Fruit fly (Drosophila melanogaster): ENCODE results near the gene bcn92.
A peak's percentile ranks its signal among the peaks of the same experiment; 100 is the strongest.

The bcn92 gene

DNA sequence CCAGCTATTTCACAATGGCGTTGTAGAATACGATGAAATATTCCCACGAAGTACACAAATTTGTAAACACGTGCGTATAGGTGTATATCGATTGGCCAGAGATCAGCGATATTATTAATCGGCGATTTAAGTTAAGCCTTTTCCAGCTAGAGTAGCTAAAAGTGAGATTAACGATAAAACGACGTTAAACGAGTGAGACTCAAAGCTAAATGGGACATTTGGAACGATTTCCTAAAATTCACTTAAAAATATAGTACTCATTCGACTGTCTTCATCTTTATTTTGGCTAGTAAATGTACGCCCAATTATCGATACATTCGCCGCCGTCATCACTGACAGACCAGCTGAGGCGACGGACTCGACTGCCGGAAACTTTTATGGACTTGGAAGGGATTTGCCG, 35.1 kb upstream of the bcn92 start, which contains the start of the genes Nmd3 and CG17776 (continued):
- TF ChIP-seq stwl (tag; optimal IDR thresholded peaks at IDR 0.05): peak; percentile 7
- no peak for TF ChIP-seq rib (GFP tag; IDR thresholded peaks at IDR 0.05)
- TF ChIP-seq CG7963 (GFP tag; IDR thresholded peaks at IDR 0.05; ENCODE audit: partially characterized antibody): 0 out of 3 replicates have a peak, but pooled peaks have one; percentile 12
- TF ChIP-seq pzg (GFP tag; optimal IDR thresholded peaks at IDR 0.05): peak; percentile 60
- peak; percentile 82 for TF ChIP-seq nerfin-2 (GFP tag; IDR thresholded peaks at IDR 0.05; ENCODE audit: partially characterized antibody)
- no peak for TF ChIP-seq repo (GFP tag; optimal IDR thresholded peaks at IDR 0.05)
- peak; percentile 8 for TF ChIP-seq CG30020 (tag; optimal IDR thresholded peaks at IDR 0.05)
- no peak for TF ChIP-seq Hmr (GFP tag; optimal IDR thresholded peaks at IDR 0.05)
- TF ChIP-seq disco-r (GFP tag; optimal IDR thresholded peaks at IDR 0.05): no peak
- no peak for TF ChIP-seq CG17361 (GFP tag; IDR thresholded peaks at IDR 0.05)
- TF ChIP-seq CG7987 (GFP tag; optimal IDR thresholded peaks at IDR 0.05): no peak
- TF ChIP-seq Bgb (GFP tag; IDR thresholded peaks at IDR 0.05; ENCODE audit: partially characterized antibody): peak; percentile 61
- TF ChIP-seq tin (GFP tag; optimal IDR thresholded peaks at IDR 0.05): no peak
- TF ChIP-seq CG2116 (GFP tag; optimal IDR thresholded peaks at IDR 0.05): peak; percentile 77
- TF ChIP-seq row (GFP tag; IDR thresholded peaks at IDR 0.05): peak; percentile 66
- TF ChIP-seq CG30403 (GFP tag; optimal IDR thresholded peaks at IDR 0.05): peak; percentile 10
- peak; percentile 72; the same call in 1 of the 2 replicates for TF ChIP-seq MBD-R2 (GFP tag; IDR thresholded peaks at IDR 0.05)
- TF ChIP-seq CG12391 (tag; optimal IDR thresholded peaks at IDR 0.05): peak; percentile 30
- peak; percentile 46 for TF ChIP-seq CG13624 (GFP tag; optimal IDR thresholded peaks at IDR 0.05)
- TF ChIP-seq CG34376 (GFP tag; optimal IDR thresholded peaks at IDR 0.05): peak; percentile 1
- peak; percentile 93 for TF ChIP-seq dm (GFP tag; optimal IDR thresholded peaks at IDR 0.05)
- peak; percentile 36; the same call in 1 of the 3 replicates for TF ChIP-seq Dbx (GFP tag; IDR thresholded peaks at IDR 0.05)
- peak; percentile 74 for TF ChIP-seq CG16813 (GFP tag; IDR thresholded peaks at IDR 0.05; ENCODE audit: partially characterized antibody)
- peak; percentile 39 for TF ChIP-seq phol (tag; optimal IDR thresholded peaks at IDR 0.05)
- TF ChIP-seq pan (optimal IDR thresholded peaks at IDR 0.05): no peak
- TF ChIP-seq pan (GFP tag; optimal IDR thresholded peaks at IDR 0.05 in 1 of 2, IDR thresholded peaks at IDR 0.05 in 1 of 2): no peak
- no peak for TF ChIP-seq ap (GFP tag; IDR thresholded peaks at IDR 0.05)
- TF ChIP-seq CG9932 (GFP tag; IDR thresholded peaks at IDR 0.05): no peak; the same call in 1 of the 2 replicates
- TF ChIP-seq danr (GFP tag; IDR thresholded peaks at IDR 0.05): no peak
- TF ChIP-seq lola (GFP tag; optimal IDR thresholded peaks at IDR 0.05): peak in 1 of 3 experiments; percentile 15
- TF ChIP-seq Myb (GFP tag; optimal IDR thresholded peaks at IDR 0.05): peak; percentile 15
- TF ChIP-seq zf30C (GFP tag; optimal IDR thresholded peaks at IDR 0.05): no peak
- TF ChIP-seq cg (GFP tag; optimal IDR thresholded peaks at IDR 0.05): peak; percentile 3
- peak; percentile 42 for TF ChIP-seq Dp (GFP tag; optimal IDR thresholded peaks at IDR 0.05)
- no peak for TF ChIP-seq nau (GFP tag; optimal IDR thresholded peaks at IDR 0.05)
- peak; percentile 40 for TF ChIP-seq CG6254 (GFP tag; optimal IDR thresholded peaks at IDR 0.05)
- peak; percentile 33 for TF ChIP-seq CG17186 (GFP tag; optimal IDR thresholded peaks at IDR 0.05)
- TF ChIP-seq CHES-1-like (GFP tag; optimal IDR thresholded peaks at IDR 0.05): peak; percentile 26
- TF ChIP-seq dmrt99B (tag; optimal IDR thresholded peaks at IDR 0.05): no peak
- TF ChIP-seq D19B (GFP tag; optimal IDR thresholded peaks at IDR 0.05): no peak
- no peak for TF ChIP-seq nom (GFP tag; optimal IDR thresholded peaks at IDR 0.05)
- no peak for TF ChIP-seq CG31388 (GFP tag; optimal IDR thresholded peaks at IDR 0.05)
- TF ChIP-seq Max (GFP tag; optimal IDR thresholded peaks at IDR 0.05): peak; percentile 90
- peak; percentile 83 for TF ChIP-seq CG34224 (GFP tag; IDR thresholded peaks at IDR 0.05; ENCODE audit: partially characterized antibody)
- no peak for TF ChIP-seq CG17328 (GFP tag; IDR thresholded peaks at IDR 0.05)
- TF ChIP-seq onecut (GFP tag; IDR thresholded peaks at IDR 0.05): 0 out of 2 replicates have a peak, but pooled peaks have one; percentile 6
- 0 out of 2 replicates have a peak, but pooled peaks have one; percentile 5 for TF ChIP-seq CG3847 (GFP tag; IDR thresholded peaks at IDR 0.05)
- TF ChIP-seq vnd (GFP tag; IDR thresholded peaks at IDR 0.05; ENCODE audit: partially characterized antibody): peak; percentile 83
- peak; percentile 49 for TF ChIP-seq Fer1 (GFP tag; optimal IDR thresholded peaks at IDR 0.05)
- no peak for TF ChIP-seq ken (GFP tag; IDR thresholded peaks at IDR 0.05)

Measured in whole organism, embryonic.